Worm (Caenorhabditis elegans) whole organism, early embryonic: ENCODE results near the gene lron-2.

Source experiments
- B0310.2 ChIP-seq: sonication (generic microtip); optimal IDR thresholded peaks from 2 replicates; lab custom pipeline; 2016; ENCODE audit warnings: mild to moderate bottlenecking, missing genetic modification characterization, missing compliant biosample characterization
- F13C5.2 ChIP-seq: sonication (generic microtip); optimal IDR thresholded peaks from 2 replicates; lab custom pipeline; 2017; ENCODE audit warnings: mild to moderate bottlenecking, missing genetic modification characterization, inconsistent platforms, missing compliant biosample characterization
- aly-1 ChIP-seq: sonication (generic microtip); optimal IDR thresholded peaks from 2 replicates; lab custom pipeline; 2016; ENCODE audit warnings: missing genetic modification characterization, missing compliant biosample characterization
- ama-1 ChIP-seq: fragments of 150-350 bp; optimal IDR thresholded peaks from 2 replicates; lab custom pipeline; 2014
- ceh-13 ChIP-seq: fragments of 200-800 bp; sonication (Bioruptor generic); optimal IDR thresholded peaks from 2 replicates; lab custom pipeline; 2018; ENCODE audit warnings: mild to moderate bottlenecking, missing genetic modification characterization, missing compliant biosample characterization
- ceh-36 ChIP-seq: sonication (generic microtip); optimal IDR thresholded peaks from 2 replicates; lab custom pipeline; 2016; ENCODE audit warnings: missing genetic modification characterization, inconsistent platforms, missing compliant biosample characterization
- ets-7 ChIP-seq: sonication (generic microtip); optimal IDR thresholded peaks from 2 replicates; lab custom pipeline; 2016; ENCODE audit warnings: missing genotype, missing genetic modification characterization, missing compliant biosample characterization
- flt-1 ChIP-seq: fragments of 200-800 bp; sonication (Bioruptor generic); IDR thresholded peaks from 2 replicates; pipeline ENCODE4 v1.3.6; 2022; ENCODE audit warnings: missing genetic modification characterization, missing compliant biosample characterization
- hmbx-1 ChIP-seq: sonication (generic microtip); optimal IDR thresholded peaks from 2 replicates; lab custom pipeline; 2016; ENCODE audit warnings: mild to moderate bottlenecking, missing genetic modification characterization, missing compliant biosample characterization
- hmg-4 ChIP-seq: fragments of 200-800 bp; sonication (Bioruptor generic); optimal IDR thresholded peaks from 2 replicates; lab custom pipeline; 2018; ENCODE audit warnings: mild to moderate bottlenecking, missing genetic modification characterization, missing compliant biosample characterization
- hnd-1 ChIP-seq: sonication (generic microtip); optimal IDR thresholded peaks from 2 replicates; lab custom pipeline; 2016; ENCODE audit warnings: missing genetic modification characterization, missing compliant biosample characterization
- pes-1 ChIP-seq: fragments of 200-800 bp; sonication (Bioruptor generic); IDR thresholded peaks from 2 replicates; pipeline ENCODE4 v1.3.6; 2022; ENCODE audit warnings: missing genetic modification reagents, missing genetic modification characterization, missing compliant biosample characterization
- scrt-1 ChIP-seq: fragments of 200-800 bp; sonication (Bioruptor generic); IDR thresholded peaks from 2 replicates; pipeline ENCODE4 v1.3.6; 2022; ENCODE audit warnings: missing genetic modification characterization, missing compliant biosample characterization
- sea-1 ChIP-seq: fragments of 200-800 bp; sonication (Bioruptor generic); conservative IDR thresholded peaks from 2 replicates; pipeline ENCODE4 v1.3.6; 2022; ENCODE audit warnings: missing genetic modification characterization, missing compliant biosample characterization
- tbx-11 ChIP-seq: fragments of 200-800 bp; sonication (Bioruptor generic); IDR thresholded peaks from 2 replicates; pipeline ENCODE4 v1.3.6; 2022; ENCODE audit warnings: missing genetic modification characterization, missing compliant biosample characterization
- tbx-37 ChIP-seq: fragments of 200-800 bp; sonication (Bioruptor generic); conservative IDR thresholded peaks from 2 replicates; pipeline ENCODE4 v1.3.6; 2022; ENCODE audit warnings: missing genetic modification reagents, missing genetic modification characterization, missing compliant biosample characterization
- tra-4 ChIP-seq: sonication (generic microtip); optimal IDR thresholded peaks from 2 replicates; lab custom pipeline; 2017; ENCODE audit warnings: missing genetic modification characterization, missing compliant biosample characterization

lron-2 gene

ce11 chrV:9266399-9266798 lies 21.0 kb downstream of the lron-2 start, which contains the start of gene slc-17.7:
slc-17.7 (minus strand) TSS chrV:9266499.
- no peak for TF ChIP-seq F13C5.2 (tag; lab: Kevin White, UChicago)

- TF ChIP-seq B0310.2 (tag; lab: Kevin White, UChicago) (no peak), hnd-1 (tag; lab: Kevin White, UChicago) (no peak), ceh-13 (GFP tag; lab: Kevin White, UChicago) (no peak), ets-7 (tag; lab: Kevin White, UChicago) (no peak), tra-4 (tag; lab: Kevin White, UChicago) (no peak), tbx-11 (GFP tag; lab: Robert Waterston, UW) (no peak), hmg-4 (GFP tag; lab: Kevin White, UChicago) (no peak), sea-1 (GFP tag; lab: Robert Waterston, UW) (no peak), pes-1 (GFP tag; lab: Robert Waterston, UW) (no peak), scrt-1 (GFP tag; lab: Robert Waterston, UW) (no peak), F13C5.2 (tag; lab: Kevin White, UChicago) (no peak), tbx-37 (GFP tag; lab: Robert Waterston, UW) (no peak), aly-1 (no peak), ceh-36 (tag; lab: Kevin White, UChicago) (no peak), flt-1 (GFP tag; lab: Robert Waterston, UW) (no peak)
Observed at ce11 chrV:9262708-9263107, 24.7 kb downstream of the lron-2 start.

- TF ChIP-seq hmbx-1 = no peak
- TF ChIP-seq hnd-1 (tag; lab: Kevin White, UChicago) = no peak
- TF ChIP-seq ceh-13 (GFP tag; lab: Kevin White, UChicago) = no peak
- no peak for TF ChIP-seq tbx-37 (GFP tag; lab: Robert Waterston, UW)
Observed at ce11 chrV:9261492-9261891, 25.9 kb downstream of the lron-2 start, which contains the start of gene nhr-36. nhr-36 (minus strand) TSS chrV:9261592.

ce11 chrV:9260411-9260810 lies 26.9 kb downstream of the lron-2 start:
- TF ChIP-seq scrt-1 (GFP tag; lab: Robert Waterston, UW) (no peak), pes-1 (GFP tag; lab: Robert Waterston, UW) (no peak), hmbx-1 (no peak), ets-7 (tag; lab: Kevin White, UChicago) (no peak), tbx-37 (GFP tag; lab: Robert Waterston, UW) (no peak), ceh-13 (GFP tag; lab: Kevin White, UChicago) (no peak), B0310.2 (tag; lab: Kevin White, UChicago) (no peak), hmg-4 (GFP tag; lab: Kevin White, UChicago) (no peak), F13C5.2 (tag; lab: Kevin White, UChicago) (no peak), hnd-1 (tag; lab: Kevin White, UChicago) (no peak), aly-1 (no peak), flt-1 (GFP tag; lab: Robert Waterston, UW) (no peak), tra-4 (tag; lab: Kevin White, UChicago) (no peak), ceh-36 (tag; lab: Kevin White, UChicago) (no peak)

ce11 chrV:9257467-9257866 lies 29.9 kb downstream of the lron-2 start, which contains the start of gene F07C3.16:
F07C3.16 (minus strand) TSS chrV:9257567.
- no peak for TF ChIP-seq B0310.2 (tag; lab: Kevin White, UChicago)
- no peak for TF ChIP-seq ceh-36 (tag; lab: Kevin White, UChicago)
- no peak for TF ChIP-seq aly-1
- no peak for TF ChIP-seq sea-1 (GFP tag; lab: Robert Waterston, UW)
- TF ChIP-seq ama-1 (lab: Kevin White, UChicago) = no peak
- TF ChIP-seq scrt-1 (GFP tag; lab: Robert Waterston, UW) = no peak
- TF ChIP-seq hmbx-1 = no peak
- no peak for TF ChIP-seq F13C5.2 (tag; lab: Kevin White, UChicago)
- TF ChIP-seq ets-7 (tag; lab: Kevin White, UChicago) = no peak

- TF ChIP-seq ama-1 (lab: Kevin White, UChicago) = no peak
- TF ChIP-seq hmbx-1 = no peak
- TF ChIP-seq hnd-1 (tag; lab: Kevin White, UChicago) = no peak
- no peak for TF ChIP-seq sea-1 (GFP tag; lab: Robert Waterston, UW)
- TF ChIP-seq tbx-11 (GFP tag; lab: Robert Waterston, UW) = no peak
- TF ChIP-seq B0310.2 (tag; lab: Kevin White, UChicago) = no peak
- TF ChIP-seq F13C5.2 (tag; lab: Kevin White, UChicago) = no peak
Observed at ce11 chrV:9255480-9255879, 31.9 kb downstream of the lron-2 start.

- no peak for TF ChIP-seq sea-1 (GFP tag; lab: Robert Waterston, UW)
- no peak for TF ChIP-seq ceh-13 (GFP tag; lab: Kevin White, UChicago)
Observed at ce11 chrV:9254012-9254696, 33.2 kb downstream of the lron-2 start, which contains the start of gene F07C3.9. F07C3.9 (minus strand) TSS chrV:9254646.

ce11 chrV:9249932-9250331 lies 37.4 kb downstream of the lron-2 start, which contains the start of gene ptd-2:
ptd-2 (plus strand) TSS chrV:9250232.
- TF ChIP-seq pes-1 (GFP tag; lab: Robert Waterston, UW) = no peak
- TF ChIP-seq hmbx-1 = no peak
- TF ChIP-seq aly-1 = no peak
- no peak for TF ChIP-seq hmg-4 (GFP tag; lab: Kevin White, UChicago)
